Worm (Caenorhabditis elegans) whole organism, L3 larva: ENCODE data around the gene C17F4.7.

Experiments
- ceh-16 ChIP-seq: sonication (generic microtip); optimal IDR thresholded peaks from 2 replicates; lab custom pipeline; 2017; ENCODE audit warnings: missing biosample characterization, missing genetic modification characterization
- ceh-82 ChIP-seq: fragments of 150-350 bp; optimal IDR thresholded peaks from 2 replicates; lab custom pipeline; 2014; ENCODE audit warnings: missing biosample characterization, missing genetic modification characterization
- egl-27 ChIP-seq: sonication (generic microtip); optimal IDR thresholded peaks from 4 replicates; lab custom pipeline; 2017; ENCODE audit warnings: missing biosample characterization, missing genetic modification reagents, missing genetic modification characterization
- egl-5 ChIP-seq: fragments of 150-350 bp; optimal IDR thresholded peaks from 2 replicates; lab custom pipeline; 2017; ENCODE audit warnings: missing biosample characterization, missing genetic modification reagents, missing genetic modification characterization, inconsistent platforms
- elt-2 ChIP-seq: sonication (generic microtip); optimal IDR thresholded peaks from 2 replicates; lab custom pipeline; 2016; ENCODE audit warnings: missing genetic modification reagents, mild to moderate bottlenecking, missing genetic modification characterization, missing compliant biosample characterization
- elt-3 ChIP-seq, 3 experiments: fragments of 150-350 bp in 1 of 3; sonication (generic microtip) in 2 of 3; optimal IDR thresholded peaks; 2 replicates in 2 of 3; 4 replicates in 1 of 3; lab custom pipeline; 2014 to 2017; ENCODE audit warnings: missing biosample characterization in 3 of 3, missing genetic modification characterization in 3 of 3
- fkh-10 ChIP-seq: sonication (generic microtip); optimal IDR thresholded peaks from 2 replicates; lab custom pipeline; 2017; ENCODE audit warnings: missing biosample characterization, missing genetic modification reagents, missing genetic modification characterization
- hmg-11 ChIP-seq: sonication (generic microtip); optimal IDR thresholded peaks from 2 replicates; lab custom pipeline; 2016; ENCODE audit warnings: missing genetic modification characterization, missing compliant biosample characterization
- lin-15B ChIP-seq: fragments of 150-350 bp; optimal IDR thresholded peaks from 2 replicates; lab custom pipeline; 2014; ENCODE audit warnings: missing biosample characterization, missing genetic modification characterization
- lsy-12 ChIP-seq: sonication (generic microtip); optimal IDR thresholded peaks from 2 replicates; lab custom pipeline; 2016; ENCODE audit warnings: mild to moderate bottlenecking, missing genetic modification characterization, missing compliant biosample characterization
- nhr-11 ChIP-seq: fragments of 150-350 bp; optimal IDR thresholded peaks from 2 replicates; lab custom pipeline; 2014; ENCODE audit warnings: missing biosample characterization, missing genetic modification characterization
- nhr-12 ChIP-seq: fragments of 150-350 bp; optimal IDR thresholded peaks from 2 replicates; lab custom pipeline; 2014; ENCODE audit warnings: missing biosample characterization, missing genetic modification characterization
- nhr-23 ChIP-seq: fragments of 150-350 bp; optimal IDR thresholded peaks from 2 replicates; lab custom pipeline; 2014; ENCODE audit warnings: missing biosample characterization, missing genetic modification reagents, missing genetic modification characterization
- nhr-28 ChIP-seq: fragments of 150-350 bp; optimal IDR thresholded peaks from 2 replicates; lab custom pipeline; 2014; ENCODE audit warnings: missing biosample characterization, missing genetic modification characterization
- nhr-67 ChIP-seq: fragments of 150-350 bp; optimal IDR thresholded peaks from 2 replicates; lab custom pipeline; 2014; ENCODE audit warnings: missing biosample characterization, missing genetic modification characterization
- nhr-76 ChIP-seq: fragments of 150-350 bp; sonication (generic microtip); optimal IDR thresholded peaks from 5 replicates; lab custom pipeline; 2014; ENCODE audit warnings: missing biosample characterization, missing genetic modification characterization
- pha-4 ChIP-seq: fragments of 150-350 bp; optimal IDR thresholded peaks from 2 replicates; lab custom pipeline; 2014; ENCODE audit warnings: missing biosample characterization, missing genetic modification reagents, missing genetic modification characterization
- pqm-1 ChIP-seq: fragments of 150-350 bp; optimal IDR thresholded peaks from 2 replicates; lab custom pipeline; 2017; ENCODE audit warnings: missing biosample characterization, missing genetic modification characterization, inconsistent platforms
- unc-62 ChIP-seq: fragments of 150-350 bp; sonication (generic microtip); optimal IDR thresholded peaks from 4 replicates; lab custom pipeline; 2014; ENCODE audit warnings: missing biosample characterization, missing genetic modification reagents, missing genetic modification characterization
- ztf-11 ChIP-seq: fragments of 150-350 bp; optimal IDR thresholded peaks from 2 replicates; lab custom pipeline; 2014; ENCODE audit warnings: missing biosample characterization, missing genetic modification characterization

The C17F4.7 gene

DNA sequence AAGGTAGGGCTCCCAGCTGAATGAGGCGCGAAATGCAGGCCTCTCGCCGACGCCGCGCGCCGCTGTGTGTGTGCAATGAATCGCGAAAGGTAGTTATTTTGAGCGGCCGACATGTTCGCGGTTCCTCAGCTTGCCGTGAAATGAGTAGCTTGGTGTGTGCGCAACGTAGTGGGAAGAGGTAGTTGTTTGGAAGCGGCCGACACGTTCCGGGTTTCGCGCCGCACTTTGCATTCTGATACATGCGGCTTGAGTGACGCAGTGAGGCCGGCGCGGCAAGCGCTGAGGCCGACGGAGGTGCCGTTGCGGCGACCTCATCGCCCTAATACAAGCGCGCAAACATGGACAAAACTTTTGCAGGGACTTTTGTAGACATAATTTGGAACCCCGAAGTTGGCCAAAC is 50.1 kb downstream of the C17F4.7 start:
- TF ChIP-seq pqm-1 (tag; lab: Kevin White, UChicago) (no peak), egl-27 (tag; lab: Kevin White, UChicago) (no peak), ztf-11 (tag; lab: Kevin White, UChicago) (no peak), elt-2 (tag; lab: Kevin White, UChicago) (no peak), pha-4 (tag; lab: Kevin White, UChicago) (no peak), hmg-11 (tag; lab: Kevin White, UChicago) (no peak), lin-15B (no peak), ceh-16 (tag; lab: Kevin White, UChicago) (no peak), ceh-82 (tag; lab: Kevin White, UChicago) (no peak), lsy-12 (no peak), elt-3 (tag; optimal IDR thresholded peaks at IDR 0.05; lab: Kevin White, UChicago) (no peak), nhr-11 (no peak), unc-62 (GFP tag; lab: Kevin White, UChicago) (no peak), nhr-67 (no peak), fkh-10 (GFP tag; lab: Kevin White, UChicago) (no peak), egl-5 (tag; lab: Kevin White, UChicago) (no peak), nhr-28 (tag; lab: Kevin White, UChicago) (no peak), nhr-23 (tag; lab: Kevin White, UChicago) (no peak), nhr-12 (tag; lab: Kevin White, UChicago) (no peak), nhr-76 (tag; lab: Kevin White, UChicago) (no peak)
